Worm (Caenorhabditis elegans): ENCODE data around the gene srh-19.

srh-19 gene

ce11 chrX:1446593-1447141 is 33.7 kb downstream of the srh-19 start, which contains the start of gene zfp-3 (continued):
- no peak for TF ChIP-seq ceh-45 (GFP tag; IDR thresholded peaks at IDR 0.05)
- TF ChIP-seq ceh-9 (tag; optimal IDR thresholded peaks at IDR 0.05), result no peak
- TF ChIP-seq fkh-10 (GFP tag; optimal IDR thresholded peaks at IDR 0.05), result no peak
- peak; percentile 92 for TF ChIP-seq sdc-2 (tag; optimal IDR thresholded peaks at IDR 0.05)
- TF ChIP-seq Y22D7AL.16 (tag; optimal IDR thresholded peaks at IDR 0.05), result no peak
- TF ChIP-seq elt-2 (tag; optimal IDR thresholded peaks at IDR 0.05), result peak; percentile 3
- peak; percentile 83 for TF ChIP-seq ceh-48 (tag; optimal IDR thresholded peaks at IDR 0.05)
- no peak for TF ChIP-seq ceh-6 (GFP tag; optimal IDR thresholded peaks at IDR 0.05)
- TF ChIP-seq zip-5 (tag; optimal IDR thresholded peaks at IDR 0.05), result no peak
- TF ChIP-seq unc-55 (GFP tag; optimal IDR thresholded peaks at IDR 0.05), result peak; percentile 67
- TF ChIP-seq ceh-22 (tag; optimal IDR thresholded peaks at IDR 0.05), result no peak
- TF ChIP-seq elt-4 (tag; optimal IDR thresholded peaks at IDR 0.05), result no peak
- peak; percentile 23 for TF ChIP-seq ceh-2 (tag; optimal IDR thresholded peaks at IDR 0.05)
- TF ChIP-seq sox-4 (tag; optimal IDR thresholded peaks at IDR 0.05), result no peak
- TF ChIP-seq tbx-7 (tag; optimal IDR thresholded peaks at IDR 0.05), result no peak
- no peak for TF ChIP-seq pha-4 (tag; optimal IDR thresholded peaks at IDR 0.05)
- no peak for TF ChIP-seq eyg-1 (tag; optimal IDR thresholded peaks at IDR 0.05)

DNA sequence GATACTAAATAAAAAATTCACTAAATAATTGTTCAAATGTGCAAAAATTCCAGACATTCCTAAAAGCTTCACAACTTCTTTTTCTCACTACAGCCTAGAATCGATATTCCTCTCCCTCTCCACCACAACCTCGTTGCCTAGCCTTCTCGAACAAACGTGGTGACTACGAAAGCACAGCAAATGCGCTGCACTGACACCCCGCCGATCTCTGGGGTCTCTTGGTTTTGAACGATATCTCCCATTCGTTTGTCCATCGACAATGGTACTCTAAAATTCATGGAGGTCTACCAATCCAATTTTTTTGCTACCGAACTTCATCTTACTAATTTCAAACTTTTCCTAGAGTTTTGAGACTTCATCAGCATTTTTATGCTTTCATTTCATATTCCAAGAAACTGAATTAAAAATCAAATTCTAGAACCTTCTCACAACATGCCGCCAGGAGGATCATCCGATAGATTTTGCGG is 37.4 kb downstream of the srh-19 start, which contains the start of gene W05H7.1:
TSS of gene W05H7.1 (plus strand) at position 417 of the 467 bp plus-strand sequence.
- no peak for TF ChIP-seq F13H6.1 (tag; optimal IDR thresholded peaks at IDR 0.05)
- TF ChIP-seq nfya-1 (tag; optimal IDR thresholded peaks at IDR 0.05), result peak; percentile 34
- no peak for TF ChIP-seq ztf-16 (tag; optimal IDR thresholded peaks at IDR 0.05)
- peak; percentile 4 for TF ChIP-seq ceh-18 (tag; optimal IDR thresholded peaks at IDR 0.05)
- TF ChIP-seq ceh-31 (tag; optimal IDR thresholded peaks at IDR 0.05), result peak; percentile 35
- peak; percentile 70 for TF ChIP-seq ceh-48 (tag; optimal IDR thresholded peaks at IDR 0.05)
- no peak for TF ChIP-seq ahr-1 (tag; optimal IDR thresholded peaks at IDR 0.05)
- no peak for TF ChIP-seq madf-2 (tag; optimal IDR thresholded peaks at IDR 0.05)
- no peak for TF ChIP-seq pha-2 (tag; optimal IDR thresholded peaks at IDR 0.05)
- TF ChIP-seq dve-1 (tag; optimal IDR thresholded peaks at IDR 0.05), result no peak
- no peak for TF ChIP-seq hlh-6 (tag; optimal IDR thresholded peaks at IDR 0.05)
- no peak for TF ChIP-seq zip-5 (tag; optimal IDR thresholded peaks at IDR 0.05)
- peak; percentile 63 for TF ChIP-seq sdc-2 (tag; optimal IDR thresholded peaks at IDR 0.05)
- TF ChIP-seq ceh-22 (tag; optimal IDR thresholded peaks at IDR 0.05), result no peak
- peak; percentile 60 for TF ChIP-seq tbx-2 (tag; optimal IDR thresholded peaks at IDR 0.05)
- TF ChIP-seq rnt-1 (tag; optimal IDR thresholded peaks at IDR 0.05), result peak; percentile 14
- no peak for TF ChIP-seq unc-55 (GFP tag; optimal IDR thresholded peaks at IDR 0.05)
- TF ChIP-seq dmd-4 (tag; optimal IDR thresholded peaks at IDR 0.05; ENCODE audit: borderline replicate concordance), result no peak

DNA sequence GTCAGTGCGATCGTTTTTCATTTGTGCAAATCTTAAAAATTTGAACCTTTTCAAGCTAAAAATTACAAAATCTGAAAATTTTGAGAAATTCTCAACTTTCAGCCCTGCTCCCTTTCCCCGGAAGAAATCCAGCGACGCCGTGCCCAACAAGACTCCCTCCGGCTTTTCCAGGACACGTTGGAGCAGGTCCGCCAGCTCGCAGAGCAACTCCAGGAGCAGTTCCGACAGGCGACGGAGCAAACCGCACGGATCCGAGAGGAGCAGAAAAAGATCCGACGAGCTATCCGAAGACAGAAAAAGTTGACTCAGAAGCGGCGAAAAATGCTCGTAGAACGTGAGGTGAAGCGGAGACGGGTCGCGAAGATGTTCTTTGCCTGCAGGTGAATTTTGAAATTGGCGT is 38.3 kb downstream of the srh-19 start:
- TF ChIP-seq ceh-19 (GFP tag; optimal IDR thresholded peaks at IDR 0.05), result no peak
- no peak for TF ChIP-seq mec-3 (tag; optimal IDR thresholded peaks at IDR 0.05; ENCODE audit: borderline replicate concordance)
- no peak for TF ChIP-seq npax-4 (tag; optimal IDR thresholded peaks at IDR 0.05)
- TF ChIP-seq ceh-22 (tag; optimal IDR thresholded peaks at IDR 0.05), result no peak
- TF ChIP-seq hlh-30 (tag; optimal IDR thresholded peaks at IDR 0.05; ENCODE audit: insufficient read depth), result no peak
- no peak for TF ChIP-seq K02D7.2 (tag; optimal IDR thresholded peaks at IDR 0.05)
- TF ChIP-seq ceh-34 (tag; optimal IDR thresholded peaks at IDR 0.05), result no peak
- TF ChIP-seq ref-2 (tag; optimal IDR thresholded peaks at IDR 0.05), result no peak
- TF ChIP-seq nfya-1 (tag; optimal IDR thresholded peaks at IDR 0.05), result no peak
